Worm (Caenorhabditis elegans): ENCODE measurements around the gene Y5H2A.1.
"Not testable (repeated sequence)": the region's sequence is repeated elsewhere in the genome, so short reads cannot be mapped to it uniquely, and the experiment has no call there.

The Y5H2A.1 gene

ce11 chrV:2271750-2272149 is at the start of gene Y5H2A.1:
Gene Y5H2A.1, minus strand, starts transcription at chrV:2271850.
- no peak for TF ChIP-seq unc-62 (GFP tag; optimal IDR thresholded peaks at IDR 0.05)
- no peak for TF ChIP-seq sma-3 (GFP tag; optimal IDR thresholded peaks at IDR 0.05)
- no peak for TF ChIP-seq nhr-25 (tag; optimal IDR thresholded peaks at IDR 0.05)
- TF ChIP-seq alr-1 (tag; optimal IDR thresholded peaks at IDR 0.05) = no peak
- TF ChIP-seq nhr-6 (tag; optimal IDR thresholded peaks at IDR 0.05) = no peak
- no peak for TF ChIP-seq unc-39 (tag; optimal IDR thresholded peaks at IDR 0.05)
- no peak for TF ChIP-seq Y55F3AM.14 (GFP tag; optimal IDR thresholded peaks at IDR 0.05)
- TF ChIP-seq crh-2 (tag; optimal IDR thresholded peaks at IDR 0.05) = no peak
- TF ChIP-seq sma-9 (GFP tag; optimal IDR thresholded peaks at IDR 0.05) = no peak
- no peak for TF ChIP-seq sma-9 (tag; optimal IDR thresholded peaks at IDR 0.05)
- no peak for TF ChIP-seq unc-55 (GFP tag; optimal IDR thresholded peaks at IDR 0.05)
- no peak for TF ChIP-seq ceh-16 (tag; optimal IDR thresholded peaks at IDR 0.05)
- TF ChIP-seq nhr-10 (tag; optimal IDR thresholded peaks at IDR 0.05) = no peak
- TF ChIP-seq lsy-2 (tag; optimal IDR thresholded peaks at IDR 0.05) = no peak
- no peak for TF ChIP-seq dmd-4 (tag; optimal IDR thresholded peaks at IDR 0.05)
- no peak for TF ChIP-seq egl-27 (tag; optimal IDR thresholded peaks at IDR 0.05)

- not testable (repeated sequence) for TF ChIP-seq mdl-1 (tag; optimal IDR thresholded peaks at IDR 0.05); unc-62 (GFP tag; optimal IDR thresholded peaks at IDR 0.05); dmd-4 (tag; optimal IDR thresholded peaks at IDR 0.05)
Observed at ce11 chrV:2321001-2321400, 49.4 kb upstream of the Y5H2A.1 start, which contains the start of gene Y19D10B.6. Gene Y19D10B.6, minus strand, starts transcription at chrV:2321101.

- TF ChIP-seq sma-9 (GFP tag; optimal IDR thresholded peaks at IDR 0.05) (peak; percentile 32), sma-9 (tag; optimal IDR thresholded peaks at IDR 0.05) (no peak), Y55F3AM.14 (GFP tag; optimal IDR thresholded peaks at IDR 0.05) (no peak), fos-1 (tag; optimal IDR thresholded peaks at IDR 0.05) (peak; percentile 89), nhr-129 (tag; optimal IDR thresholded peaks at IDR 0.05) (no peak)
Observed at ce11 chrV:2308246-2308645, 36.6 kb upstream of the Y5H2A.1 start.

- TF ChIP-seq skn-1 (tag; optimal IDR thresholded peaks at IDR 0.05) = no peak
- TF ChIP-seq ceh-16 (tag; optimal IDR thresholded peaks at IDR 0.05) = no peak
- TF ChIP-seq elt-1 (tag; optimal IDR thresholded peaks at IDR 0.05) = no peak
- TF ChIP-seq egl-27 (tag; optimal IDR thresholded peaks at IDR 0.05) = no peak
- no peak for TF ChIP-seq dmd-4 (tag; optimal IDR thresholded peaks at IDR 0.05)
- no peak for TF ChIP-seq ZK546.5 (tag; optimal IDR thresholded peaks at IDR 0.05)
- no peak for TF ChIP-seq nhr-12 (tag; optimal IDR thresholded peaks at IDR 0.05)
- TF ChIP-seq aly-2 (tag; optimal IDR thresholded peaks at IDR 0.05) = no peak
- no peak for TF ChIP-seq mdl-1 (tag; optimal IDR thresholded peaks at IDR 0.05)
- no peak for TF ChIP-seq sma-3 (GFP tag; optimal IDR thresholded peaks at IDR 0.05)
- no peak for TF ChIP-seq fos-1 (tag; optimal IDR thresholded peaks at IDR 0.05)
- no peak for TF ChIP-seq ztf-1 (GFP tag; conservative IDR thresholded peaks at IDR 0.05)
- no peak for TF ChIP-seq nhr-6 (tag; optimal IDR thresholded peaks at IDR 0.05)
- TF ChIP-seq zag-1 (tag; optimal IDR thresholded peaks at IDR 0.05) = no peak
Observed at ce11 chrV:2306383-2306782, 34.7 kb upstream of the Y5H2A.1 start.

- TF ChIP-seq nhr-25 (tag; optimal IDR thresholded peaks at IDR 0.05) (no peak), blmp-1 (tag; optimal IDR thresholded peaks at IDR 0.05; ENCODE audit: insufficient read depth) (no peak), crh-2 (tag; optimal IDR thresholded peaks at IDR 0.05) (no peak), ztf-11 (tag; optimal IDR thresholded peaks at IDR 0.05) (no peak), Y55F3AM.14 (GFP tag; optimal IDR thresholded peaks at IDR 0.05) (no peak), mab-5 (tag; optimal IDR thresholded peaks at IDR 0.05) (no peak), elt-1 (tag; optimal IDR thresholded peaks at IDR 0.05) (no peak), unc-62 (GFP tag; optimal IDR thresholded peaks at IDR 0.05) (no peak)
Observed at ce11 chrV:2303775-2304174, 32.1 kb upstream of the Y5H2A.1 start, which contains the start of gene irld-15. Gene irld-15, minus strand, starts transcription at chrV:2303875.

- TF ChIP-seq F13H6.1 (tag; optimal IDR thresholded peaks at IDR 0.05) (no peak), lin-13 (GFP tag; optimal IDR thresholded peaks at IDR 0.05) (no peak), aly-2 (tag; optimal IDR thresholded peaks at IDR 0.05) (no peak), nhr-12 (tag; optimal IDR thresholded peaks at IDR 0.05) (no peak), nhr-11 (tag; optimal IDR thresholded peaks at IDR 0.05) (no peak), mab-5 (tag; optimal IDR thresholded peaks at IDR 0.05) (no peak), gmeb-1 (tag; optimal IDR thresholded peaks at IDR 0.05) (no peak), nhr-237 (tag; optimal IDR thresholded peaks at IDR 0.05) (no peak), alr-1 (tag; optimal IDR thresholded peaks at IDR 0.05) (no peak)
Observed at ce11 chrV:2300905-2301304, 29.3 kb upstream of the Y5H2A.1 start, which contains the start of gene Y19D10B.8. Gene Y19D10B.8, minus strand, starts transcription at chrV:2301005.

All from whole organism, L2 larva.